Fruit fly (Drosophila melanogaster): ENCODE data around the gene CG6216.

DNA sequence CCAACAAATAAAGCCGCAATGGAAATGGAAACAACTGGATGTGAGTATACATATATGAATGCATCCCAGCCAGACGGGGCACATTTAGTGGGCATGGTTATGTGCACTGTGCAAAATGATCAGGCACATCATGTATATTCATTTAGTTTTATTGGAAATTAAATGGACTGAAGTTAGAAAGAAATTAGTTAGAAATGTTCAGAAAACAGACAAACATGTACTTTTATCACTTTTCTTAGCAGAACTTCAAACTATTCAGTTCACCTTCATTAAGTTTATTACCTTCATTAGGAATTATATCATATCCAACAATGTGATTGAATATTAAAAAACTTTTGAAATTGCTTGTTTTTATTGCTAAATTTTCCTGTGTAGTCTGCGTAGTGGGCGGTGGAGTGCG, 36.2 kb upstream of the CG6216 start:
- no peak for TF ChIP-seq Sp1 (GFP tag; optimal IDR thresholded peaks at IDR 0.05)
- no peak for TF ChIP-seq lola (GFP tag; optimal IDR thresholded peaks at IDR 0.05)
- TF ChIP-seq tai (GFP tag; optimal IDR thresholded peaks at IDR 0.05) = no peak
- TF ChIP-seq psq (GFP tag; optimal IDR thresholded peaks at IDR 0.05) = no peak
- TF ChIP-seq Vsx2 (GFP tag; optimal IDR thresholded peaks at IDR 0.05; ENCODE audit: partially characterized antibody) = no peak
- no peak for TF ChIP-seq Myc (optimal IDR thresholded peaks at IDR 0.05)
- TF ChIP-seq pan (optimal IDR thresholded peaks at IDR 0.05) = no peak
- no peak for TF ChIP-seq h (GFP tag; optimal IDR thresholded peaks at IDR 0.05)
- TF ChIP-seq rgr (GFP tag; optimal IDR thresholded peaks at IDR 0.05) = no peak

Measured in whole organism, wandering third instar larva.